Worm (Caenorhabditis elegans): ENCODE measurements around the gene W07G4.1.

W07G4.1 gene

DNA sequence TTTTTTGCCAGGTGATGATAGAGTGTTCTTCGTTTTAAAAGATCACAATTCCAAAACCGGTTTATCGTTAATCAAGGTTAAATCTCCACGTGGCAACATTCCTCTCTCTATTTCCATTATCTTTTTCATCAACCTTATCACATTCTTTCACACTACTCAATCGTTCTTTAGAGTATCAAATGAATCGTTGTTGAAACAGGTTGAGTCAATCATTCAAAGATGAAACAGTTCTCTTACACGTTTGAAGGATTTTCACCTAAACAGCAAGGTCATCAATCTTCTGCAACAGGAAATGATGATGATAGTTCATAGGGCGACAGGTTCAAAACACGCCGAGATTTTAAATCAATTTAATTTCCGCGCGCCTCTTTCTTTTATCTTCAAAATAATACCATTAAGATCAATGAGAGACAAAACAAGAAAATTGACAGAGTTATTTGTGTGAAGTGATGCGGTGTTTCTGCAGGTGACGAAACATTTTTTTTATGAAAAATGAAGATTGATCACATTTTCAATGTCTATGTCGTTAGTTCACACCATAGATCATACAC is 47.9 kb downstream of the W07G4.1 start (continued):
- TF ChIP-seq ztf-11 (tag; optimal IDR thresholded peaks at IDR 0.05) (no peak), C34B4.2 (tag; optimal IDR thresholded peaks at IDR 0.05) (no peak), unc-30 (tag; optimal IDR thresholded peaks at IDR 0.05) (no peak), nhr-20 (tag; optimal IDR thresholded peaks at IDR 0.05) (peak; percentile 99), alr-1 (tag; optimal IDR thresholded peaks at IDR 0.05; ENCODE audit: borderline replicate concordance) (no peak), nhr-90 (tag; optimal IDR thresholded peaks at IDR 0.05; ENCODE audit: poor library complexity) (peak; percentile 94), aha-1 (tag; optimal IDR thresholded peaks at IDR 0.05) (no peak), blmp-1 (tag; optimal IDR thresholded peaks at IDR 0.05) (peak; percentile 93), nhr-19 (GFP tag; conservative IDR thresholded peaks at IDR 0.05) (peak; percentile 97), C04F5.9 (tag; optimal IDR thresholded peaks at IDR 0.05) (peak; percentile 40), ceh-82 (tag; optimal IDR thresholded peaks at IDR 0.05) (peak in 2 of 3 experiments; percentile 2 to 25)

- peak; percentile 85 for TF ChIP-seq rnt-1 (tag; optimal IDR thresholded peaks at IDR 0.05)
- TF ChIP-seq lin-35 (GFP tag; optimal IDR thresholded peaks at IDR 0.05) = peak; percentile 33 to 34
- TF ChIP-seq irx-1 (tag; optimal IDR thresholded peaks at IDR 0.05) = peak; percentile 63
- TF ChIP-seq dsc-1 (tag; optimal IDR thresholded peaks at IDR 0.05) = peak; percentile 32
- TF ChIP-seq zip-4 (GFP tag; optimal IDR thresholded peaks at IDR 0.05) = peak; percentile 40
- TF ChIP-seq mab-9 (GFP tag; IDR thresholded peaks at IDR 0.05) = peak; percentile 73
- no peak for TF ChIP-seq isw-1 (GFP tag; IDR thresholded peaks at IDR 0.05)
- peak; percentile 68 for TF ChIP-seq mep-1 (tag; optimal IDR thresholded peaks at IDR 0.05)
- TF ChIP-seq elt-2 (tag; optimal IDR thresholded peaks at IDR 0.05) = peak; percentile 76
- peak; percentile 92 for TF ChIP-seq aha-1 (tag; optimal IDR thresholded peaks at IDR 0.05)
- TF ChIP-seq snpc-4 (tag; optimal IDR thresholded peaks at IDR 0.05) = no peak
- TF ChIP-seq swsn-7 (tag; optimal IDR thresholded peaks at IDR 0.05) = peak; percentile 64
- no peak for TF ChIP-seq Y116A8C.19 (tag; optimal IDR thresholded peaks at IDR 0.05; ENCODE audit: borderline replicate concordance)
- TF ChIP-seq nhr-90 (tag; optimal IDR thresholded peaks at IDR 0.05; ENCODE audit: poor library complexity) = peak; percentile 59
- peak; percentile 29 to 55 for TF ChIP-seq efl-1 (optimal IDR thresholded peaks at IDR 0.05)
- TF ChIP-seq efl-1 (GFP tag; optimal IDR thresholded peaks at IDR 0.05 in 1 of 2) = peak in 1 of 2 experiments; percentile 48
- TF ChIP-seq pax-3 (tag; optimal IDR thresholded peaks at IDR 0.05) = peak; percentile 84
- TF ChIP-seq ztf-4 (tag; optimal IDR thresholded peaks at IDR 0.05) = peak; percentile 67
- peak in 2 of 6 experiments; percentile 8 to 38 for TF ChIP-seq elt-3 (tag; optimal IDR thresholded peaks at IDR 0.05)
- peak; percentile 83 for TF ChIP-seq nhr-20 (tag; optimal IDR thresholded peaks at IDR 0.05)
- TF ChIP-seq ceh-82 (tag; optimal IDR thresholded peaks at IDR 0.05) = peak in 1 of 3 experiments; percentile 24
- no peak for TF ChIP-seq egl-13 (tag; optimal IDR thresholded peaks at IDR 0.05)
- TF ChIP-seq lir-3 (tag; optimal IDR thresholded peaks at IDR 0.05; ENCODE audit: poor library complexity) = no peak
- TF ChIP-seq sox-4 (tag; optimal IDR thresholded peaks at IDR 0.05) = peak; percentile 32
- TF ChIP-seq unc-86 (tag; optimal IDR thresholded peaks at IDR 0.05) = no peak
- peak; percentile 93 for TF ChIP-seq nhr-71 (tag; optimal IDR thresholded peaks at IDR 0.05)
- no peak for TF ChIP-seq F16B12.6 (tag; optimal IDR thresholded peaks at IDR 0.05)
- TF ChIP-seq fkh-8 (tag; optimal IDR thresholded peaks at IDR 0.05) = peak; percentile 8
- TF ChIP-seq nhr-77 (tag; optimal IDR thresholded peaks at IDR 0.05) = peak; percentile 88
- peak; percentile 78 for TF ChIP-seq blmp-1 (tag; optimal IDR thresholded peaks at IDR 0.05)
- peak; percentile 27 for TF ChIP-seq fkh-10 (GFP tag; optimal IDR thresholded peaks at IDR 0.05)
- TF ChIP-seq tbx-2 (tag; optimal IDR thresholded peaks at IDR 0.05) = peak; percentile 87
- peak; percentile 92 for TF ChIP-seq nhr-19 (GFP tag; conservative IDR thresholded peaks at IDR 0.05)
- TF ChIP-seq fkh-4 (tag; optimal IDR thresholded peaks at IDR 0.05; ENCODE audit: borderline replicate concordance) = no peak
- TF ChIP-seq nhr-47 (tag; optimal IDR thresholded peaks at IDR 0.05) = peak; percentile 57
- TF ChIP-seq aly-2 (tag; optimal IDR thresholded peaks at IDR 0.05) = peak; percentile 14
- TF ChIP-seq unc-98 (GFP tag; IDR thresholded peaks at IDR 0.05) = peak; percentile 14; the same call in 1 of the 2 replicates
- TF ChIP-seq lin-13 (GFP tag; optimal IDR thresholded peaks at IDR 0.05) = peak; percentile 49
- peak; percentile 37 for TF ChIP-seq xbp-1 (tag; optimal IDR thresholded peaks at IDR 0.05)
- peak; percentile 90 for TF ChIP-seq lin-14 (GFP tag; optimal IDR thresholded peaks at IDR 0.05)
- peak in 2 of 3 experiments; percentile 7 to 45 for TF ChIP-seq dpl-1 (GFP tag; optimal IDR thresholded peaks at IDR 0.05)
- peak in 1 of 2 experiments; percentile 79 for TF ChIP-seq mdl-1 (tag; optimal IDR thresholded peaks at IDR 0.05)
Observed at ce11 chrV:13082442-13083126, 49.3 kb downstream of the W07G4.1 start, which contains the start of gene C34B4.2. Gene C34B4.2 (plus strand): TSS chrV:13083055.

All from whole organism, L1 larva.